Worm (Caenorhabditis elegans): ENCODE measurements around the gene erg-28.
A peak's percentile ranks its signal among the peaks of the same experiment; 100 is the strongest.

erg-28 gene

ce11 chrV:12599510-12600242 is 7.5 kb upstream of the erg-28 start, which contains the start of gene C14C10.5:
Gene C14C10.5 (plus strand): TSS chrV:12600192.
- TF ChIP-seq sptf-1 (tag; optimal IDR thresholded peaks at IDR 0.05) (no peak), mep-1 (tag; optimal IDR thresholded peaks at IDR 0.05) (peak; percentile 1), elt-3 (tag; optimal IDR thresholded peaks at IDR 0.05) (no peak), bed-3 (GFP tag; optimal IDR thresholded peaks at IDR 0.05) (no peak)

DNA sequence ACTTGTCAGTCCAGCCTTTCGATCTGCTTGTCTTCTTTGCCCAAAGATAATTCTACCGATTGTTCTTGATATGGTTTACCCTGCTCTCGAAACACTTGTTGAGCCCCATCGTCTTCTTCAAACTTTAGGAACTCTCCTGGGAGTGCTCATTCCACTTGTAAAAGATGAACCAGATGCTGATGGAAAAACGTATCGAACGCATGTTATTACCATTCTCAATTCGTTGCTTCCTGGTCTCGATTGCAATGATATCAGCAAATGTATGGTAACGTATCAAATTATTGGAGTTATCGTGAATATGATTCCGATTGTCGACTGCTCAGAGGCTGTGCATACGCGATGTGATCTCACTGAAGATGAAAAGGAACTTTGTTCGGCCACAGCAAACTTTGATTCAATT is 5.4 kb upstream of the erg-28 start:
- TF ChIP-seq elt-1 (tag; optimal IDR thresholded peaks at IDR 0.05; ENCODE audit: borderline replicate concordance, insufficient read depth), result no peak
- TF ChIP-seq ztf-11 (tag; optimal IDR thresholded peaks at IDR 0.05), result no peak
- no peak for TF ChIP-seq unc-62 (GFP tag; optimal IDR thresholded peaks at IDR 0.05)
- no peak for TF ChIP-seq unc-39 (tag; optimal IDR thresholded peaks at IDR 0.05)
- no peak for TF ChIP-seq nhr-2 (tag; optimal IDR thresholded peaks at IDR 0.05)
- TF ChIP-seq nhr-28 (tag; optimal IDR thresholded peaks at IDR 0.05), result no peak
- no peak for TF ChIP-seq tbx-8 (GFP tag; optimal IDR thresholded peaks at IDR 0.05)
- TF ChIP-seq ces-1 (GFP tag; optimal IDR thresholded peaks at IDR 0.05), result no peak
- TF ChIP-seq nhr-237 (tag; optimal IDR thresholded peaks at IDR 0.05), result no peak
- no peak for TF ChIP-seq flh-1 (GFP tag; optimal IDR thresholded peaks at IDR 0.05)
- TF ChIP-seq zip-8 (tag; optimal IDR thresholded peaks at IDR 0.05), result no peak
- TF ChIP-seq sem-2 (GFP tag; optimal IDR thresholded peaks at IDR 0.05), result no peak
- TF ChIP-seq drap-1 (GFP tag; optimal IDR thresholded peaks at IDR 0.05), result no peak
- no peak for TF ChIP-seq cnd-1 (tag; optimal IDR thresholded peaks at IDR 0.05)
- TF ChIP-seq nhr-12 (tag; optimal IDR thresholded peaks at IDR 0.05), result no peak
- TF ChIP-seq hlh-1 (tag; optimal IDR thresholded peaks at IDR 0.05), result no peak

ce11 chrV:12608857-12609256 is 1.6 kb downstream of the erg-28 start, which contains the start of gene ZC116.5:
Gene ZC116.5 (minus strand): TSS chrV:12608957.
- no peak for TF ChIP-seq zip-8 (tag; optimal IDR thresholded peaks at IDR 0.05)
- TF ChIP-seq mls-2 (tag; optimal IDR thresholded peaks at IDR 0.05), result no peak
- no peak for TF ChIP-seq drap-1 (GFP tag; optimal IDR thresholded peaks at IDR 0.05)
- TF ChIP-seq nhr-76 (tag; optimal IDR thresholded peaks at IDR 0.05), result no peak
- TF ChIP-seq hlh-1 (tag; optimal IDR thresholded peaks at IDR 0.05), result no peak
- no peak for TF ChIP-seq M03D4.4 (tag; optimal IDR thresholded peaks at IDR 0.05)
- TF ChIP-seq ceh-43 (GFP tag; optimal IDR thresholded peaks at IDR 0.05), result no peak
- TF ChIP-seq unc-120 (tag; optimal IDR thresholded peaks at IDR 0.05; ENCODE audit: poor library complexity, severe bottlenecking), result no peak
- no peak for TF ChIP-seq lin-13 (tag; optimal IDR thresholded peaks at IDR 0.05)
- no peak for TF ChIP-seq snpc-4 (tag; optimal IDR thresholded peaks at IDR 0.05)
- TF ChIP-seq nhr-2 (tag; optimal IDR thresholded peaks at IDR 0.05), result no peak
- no peak for TF ChIP-seq unc-62 (GFP tag; optimal IDR thresholded peaks at IDR 0.05)
- TF ChIP-seq mab-5 (tag; optimal IDR thresholded peaks at IDR 0.05), result no peak
- no peak for TF ChIP-seq pha-4 (tag; optimal IDR thresholded peaks at IDR 0.05)

DNA sequence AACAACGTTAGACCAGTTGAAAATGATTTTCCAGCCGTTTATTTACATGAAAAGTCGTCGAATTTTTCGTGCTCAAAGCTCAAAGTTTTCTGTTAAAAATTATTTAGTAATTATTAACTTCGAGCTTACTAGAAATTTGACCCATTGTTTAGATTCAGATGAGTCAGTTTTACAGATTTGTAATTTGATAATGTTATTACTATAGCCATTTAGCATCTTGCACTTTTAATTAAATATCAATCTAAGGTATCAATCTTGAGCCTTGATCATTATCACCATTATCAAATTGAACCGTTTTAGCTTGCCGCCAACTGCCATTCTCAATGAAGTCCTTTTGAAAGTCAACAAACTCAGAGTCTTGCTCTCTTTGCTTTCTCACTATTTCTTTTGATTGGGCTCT is 2.3 kb downstream of the erg-28 start, which contains the start of gene ZC116.1:
Gene ZC116.1 (plus strand): TSS at position 301 of the 400 bp plus-strand sequence.
- TF ChIP-seq lin-32 (GFP tag; optimal IDR thresholded peaks at IDR 0.05), result no peak
- no peak for TF ChIP-seq drap-1 (GFP tag; optimal IDR thresholded peaks at IDR 0.05)
- TF ChIP-seq nhr-76 (tag; optimal IDR thresholded peaks at IDR 0.05), result no peak
- no peak for TF ChIP-seq unc-120 (tag; optimal IDR thresholded peaks at IDR 0.05; ENCODE audit: poor library complexity, severe bottlenecking)
- TF ChIP-seq ces-1 (GFP tag; optimal IDR thresholded peaks at IDR 0.05), result no peak
- no peak for TF ChIP-seq flh-1 (GFP tag; optimal IDR thresholded peaks at IDR 0.05)
- no peak for TF ChIP-seq bed-3 (GFP tag; optimal IDR thresholded peaks at IDR 0.05)
- TF ChIP-seq ceh-43 (GFP tag; optimal IDR thresholded peaks at IDR 0.05), result no peak
- TF ChIP-seq ceh-39 (tag; optimal IDR thresholded peaks at IDR 0.05), result no peak

ce11 chrV:12611029-12611428 is 3.8 kb downstream of the erg-28 start, which contains the start of gene cubn-1:
Gene cubn-1 (plus strand): TSS chrV:12611329.
- TF ChIP-seq nhr-237 (tag; optimal IDR thresholded peaks at IDR 0.05) (no peak), cnd-1 (tag; optimal IDR thresholded peaks at IDR 0.05) (no peak), blmp-1 (tag; optimal IDR thresholded peaks at IDR 0.05) (no peak), nhr-2 (tag; optimal IDR thresholded peaks at IDR 0.05) (no peak), unc-120 (tag; optimal IDR thresholded peaks at IDR 0.05; ENCODE audit: poor library complexity, severe bottlenecking) (no peak), unc-62 (GFP tag; optimal IDR thresholded peaks at IDR 0.05) (no peak)
